Fruit fly (Drosophila melanogaster) whole organism, embryonic: Measurements from ENCODE around the gene dgt2.

ENCODE experiments used
- ATbp ChIP-seq: fragments of 200-800 bp; sonication (Bioruptor generic); optimal IDR thresholded peaks from 2 replicates; lab custom pipeline; 2017; ENCODE audit warnings: missing biosample characterization, mild to moderate bottlenecking, missing genetic modification characterization, missing genetic modification reagents
- Asciz ChIP-seq: fragments of 200-800 bp; sonication (Bioruptor generic); optimal IDR thresholded peaks from 2 replicates; lab custom pipeline; 2017; ENCODE audit warnings: missing biosample characterization, mild to moderate bottlenecking, missing genetic modification characterization, missing genetic modification reagents
- Atf-2 ChIP-seq: fragments of 200-800 bp; sonication (Bioruptor generic); optimal IDR thresholded peaks from 2 replicates; lab custom pipeline; 2016; ENCODE audit warnings: missing biosample characterization, missing genetic modification characterization
- Atf6 ChIP-seq: fragments of 200-800 bp; sonication (Bioruptor generic); IDR thresholded peaks from 2 replicates; pipeline ENCODE4 v1.3.6; 2022; ENCODE audit warnings: missing biosample characterization, missing genetic modification characterization
- CG12155 ChIP-seq: fragments of 200-800 bp; sonication (Bioruptor generic); optimal IDR thresholded peaks from 3 replicates; lab custom pipeline; 2016; ENCODE audit warnings: missing biosample characterization, missing genetic modification characterization
- CG12391 ChIP-seq: fragments of 200-800 bp; sonication (Bioruptor generic); optimal IDR thresholded peaks from 3 replicates; lab custom pipeline; 2018; ENCODE audit warnings: missing biosample characterization, mild to moderate bottlenecking, missing genetic modification characterization, moderate library complexity
- CG13296 ChIP-seq: fragments of 200-800 bp; sonication (Bioruptor generic); optimal IDR thresholded peaks from 3 replicates; lab custom pipeline; 2018; ENCODE audit warnings: missing biosample characterization, mild to moderate bottlenecking, missing genetic modification characterization
- CG14050 ChIP-seq: fragments of 200-800 bp; sonication (Bioruptor generic); IDR thresholded peaks from 3 replicates; pipeline ENCODE4 v1.3.6; 2022; ENCODE audit warnings: missing biosample characterization, missing genetic modification characterization
- CG15601 ChIP-seq: fragments of 200-800 bp; sonication (Bioruptor generic); optimal IDR thresholded peaks from 3 replicates; lab custom pipeline; 2019; ENCODE audit warnings: missing biosample characterization, mild to moderate bottlenecking, missing genetic modification characterization, moderate library complexity
- CG15696 ChIP-seq: fragments of 200-800 bp; sonication (Bioruptor generic); optimal IDR thresholded peaks from 2 replicates; lab custom pipeline; 2019; ENCODE audit warnings: missing biosample characterization, mild to moderate bottlenecking, missing genetic modification characterization, moderate library complexity
- CG1602 ChIP-seq: fragments of 200-800 bp; sonication (Bioruptor generic); optimal IDR thresholded peaks from 3 replicates; lab custom pipeline; 2016; ENCODE audit warnings: missing biosample characterization, missing genetic modification characterization
- CG16813 ChIP-seq: fragments of 200-800 bp; sonication (Bioruptor generic); IDR thresholded peaks from 3 replicates; pipeline ENCODE4 v1.3.6; 2022; ENCODE audit warnings: missing biosample characterization, missing genetic modification characterization; ENCODE audit not compliant: partially characterized antibody
- CG16815 ChIP-seq: fragments of 200-800 bp; sonication (Bioruptor generic); optimal IDR thresholded peaks from 3 replicates; lab custom pipeline; 2017; ENCODE audit warnings: missing biosample characterization, mild to moderate bottlenecking, missing genetic modification characterization
- CG18262 ChIP-seq: fragments of 200-800 bp; optimal IDR thresholded peaks from 3 replicates; lab custom pipeline; 2019; ENCODE audit warnings: missing biosample characterization, mild to moderate bottlenecking, missing genetic modification characterization, moderate library complexity
- CG31441 ChIP-seq: fragments of 200-800 bp; sonication (Bioruptor generic); IDR thresholded peaks from 2 replicates; pipeline ENCODE4 v1.3.6; 2022; ENCODE audit warnings: missing biosample characterization, missing genetic modification characterization
- CG32532 ChIP-seq: fragments of 200-800 bp; sonication (Bioruptor generic); IDR thresholded peaks from 2 replicates; pipeline ENCODE4 v1.3.6; 2022; ENCODE audit warnings: missing biosample characterization, missing genetic modification characterization
- CG4360 ChIP-seq: fragments of 200-800 bp; sonication (Bioruptor generic); IDR thresholded peaks from 2 replicates; pipeline ENCODE4 v1.3.6; 2022; ENCODE audit warnings: missing biosample characterization, missing genetic modification characterization
- CG6854 ChIP-seq: fragments of 200-800 bp; sonication (Bioruptor generic); optimal IDR thresholded peaks from 3 replicates; lab custom pipeline; 2017; ENCODE audit warnings: missing biosample characterization, mild to moderate bottlenecking, missing genetic modification characterization
- CG7786 ChIP-seq: fragments of 200-800 bp; sonication (Bioruptor generic); optimal IDR thresholded peaks from 2 replicates; lab custom pipeline; 2016; ENCODE audit warnings: missing biosample characterization, missing genetic modification characterization
- CG7839 ChIP-seq: fragments of 200-800 bp; sonication (Bioruptor generic); optimal IDR thresholded peaks from 3 replicates; lab custom pipeline; 2018; ENCODE audit warnings: missing biosample characterization, mild to moderate bottlenecking, missing genetic modification characterization, moderate library complexity
- CG7928 ChIP-seq: fragments of 200-800 bp; sonication (Bioruptor generic); optimal IDR thresholded peaks from 2 replicates; lab custom pipeline; 2017; ENCODE audit warnings: missing biosample characterization, mild to moderate bottlenecking, missing genetic modification characterization
- CG8478 ChIP-seq: fragments of >200 bp; optimal IDR thresholded peaks from 2 replicates; lab custom pipeline; 2018
- CrebB ChIP-seq: fragments of 200-800 bp; sonication (Bioruptor generic); optimal IDR thresholded peaks from 3 replicates; lab custom pipeline; 2018; ENCODE audit warnings: missing biosample characterization, mild to moderate bottlenecking, missing genetic modification characterization
- Dip3 ChIP-seq: fragments of 200-800 bp; sonication (Bioruptor generic); optimal IDR thresholded peaks from 3 replicates; lab custom pipeline; 2016; ENCODE audit warnings: missing biosample characterization, missing genetic modification characterization
- Hand ChIP-seq: fragments of 200-800 bp; sonication (Bioruptor generic); optimal IDR thresholded peaks from 2 replicates; lab custom pipeline; 2017; ENCODE audit warnings: mild to moderate bottlenecking, missing biosample characterization, missing genetic modification reagents, missing genetic modification characterization
- HmgD ChIP-seq: fragments of 200-800 bp; sonication (Bioruptor generic); optimal IDR thresholded peaks from 3 replicates; lab custom pipeline; 2016; ENCODE audit warnings: missing biosample characterization, missing genetic modification characterization
- Jarid2 ChIP-seq: fragments of 200-800 bp; sonication (Bioruptor generic); optimal IDR thresholded peaks from 3 replicates; lab custom pipeline; 2017; ENCODE audit warnings: mild to moderate bottlenecking, missing biosample characterization, missing genetic modification reagents, missing genetic modification characterization
- Meics ChIP-seq: fragments of 200-800 bp; sonication (Bioruptor generic); optimal IDR thresholded peaks from 2 replicates; lab custom pipeline; 2017; ENCODE audit warnings: missing biosample characterization, mild to moderate bottlenecking, missing genetic modification characterization
- Mrtf ChIP-seq: fragments of 200-800 bp; sonication (Bioruptor generic); IDR thresholded peaks from 3 replicates; pipeline ENCODE4 v1.3.6; 2022; ENCODE audit warnings: missing biosample characterization, missing genetic modification characterization
- Oaz ChIP-seq: fragments of 200-800 bp; sonication (Bioruptor generic); IDR thresholded peaks from 2 replicates; pipeline ENCODE4 v1.3.6; 2022; ENCODE audit warnings: missing biosample characterization, missing genetic modification characterization
- Pdp1 ChIP-seq, 2 experiments: fragments of 200-800 bp; sonication (Bioruptor generic); optimal IDR thresholded peaks; 3 replicates each; lab custom pipeline; 2016; ENCODE audit warnings: missing biosample characterization in 2 of 2, missing genetic modification characterization in 2 of 2, mild to moderate bottlenecking in 1 of 2, moderate library complexity in 1 of 2
- Sox100B ChIP-seq: fragments of 200-800 bp; sonication (Bioruptor generic); optimal IDR thresholded peaks from 3 replicates; lab custom pipeline; 2018; ENCODE audit warnings: missing biosample characterization, mild to moderate bottlenecking, missing genetic modification characterization
- TFAM ChIP-seq: fragments of 200-800 bp; sonication (Bioruptor generic); optimal IDR thresholded peaks from 2 replicates; lab custom pipeline; 2017; ENCODE audit warnings: missing biosample characterization, missing genetic modification characterization, inconsistent platforms
- Trl ChIP-seq, 3 experiments: fragments of >200 bp in 2 of 3; fragments of 200-800 bp in 1 of 3; sonication (Bioruptor generic) in 1 of 3; optimal IDR thresholded peaks; 2 replicates in 1 of 3; 3 replicates in 2 of 3; lab custom pipeline; 2016 to 2017; ENCODE audit warnings: missing biosample characterization in 1 of 3, missing genetic modification characterization in 1 of 3
- aop ChIP-seq: fragments of 200-800 bp; sonication (Bioruptor generic); IDR thresholded peaks from 2 replicates; pipeline ENCODE4 v1.3.6; 2022; ENCODE audit warnings: missing biosample characterization, missing genetic modification characterization
- disco-r ChIP-seq: fragments of 200-800 bp; sonication (Bioruptor generic); optimal IDR thresholded peaks from 2 replicates; lab custom pipeline; 2016; ENCODE audit warnings: missing biosample characterization, missing genetic modification characterization
- dmrt11E ChIP-seq: fragments of 200-800 bp; sonication (Bioruptor generic); optimal IDR thresholded peaks from 3 replicates; lab custom pipeline; 2018; ENCODE audit warnings: missing biosample characterization, mild to moderate bottlenecking, missing genetic modification characterization, moderate library complexity
- esg ChIP-seq: fragments of 200-800 bp; sonication (Bioruptor generic); conservative IDR thresholded peaks from 2 replicates; pipeline ENCODE4 v1.3.6; 2022; ENCODE audit warnings: missing biosample characterization, missing genetic modification characterization
- gem ChIP-seq: fragments of 200-800 bp; sonication (Bioruptor generic); optimal IDR thresholded peaks from 2 replicates; lab custom pipeline; 2019; ENCODE audit warnings: missing biosample characterization, mild to moderate bottlenecking, missing genetic modification characterization, moderate library complexity
- gro ChIP-seq: fragments of 200-800 bp; sonication (Bioruptor generic); optimal IDR thresholded peaks from 2 replicates; lab custom pipeline; 2016; ENCODE audit warnings: missing biosample characterization, missing genetic modification characterization
- gsb ChIP-seq: fragments of 200-800 bp; sonication (Bioruptor generic); IDR thresholded peaks from 2 replicates; pipeline ENCODE4 v1.3.6; 2022; ENCODE audit warnings: missing biosample characterization, missing genetic modification characterization
- gsb-n ChIP-seq: fragments of 200-800 bp; sonication (Bioruptor generic); optimal IDR thresholded peaks from 3 replicates; lab custom pipeline; 2018; ENCODE audit warnings: missing biosample characterization, mild to moderate bottlenecking, missing genetic modification characterization
- h ChIP-seq: fragments of >200 bp; optimal IDR thresholded peaks from 2 replicates; lab custom pipeline; 2017
- insv ChIP-seq, 2 experiments: fragments of 200-800 bp; sonication (Bioruptor generic); optimal IDR thresholded peaks; 3 replicates each; lab custom pipeline; 2016 to 2018; ENCODE audit warnings: missing biosample characterization in 2 of 2, missing genetic modification characterization in 2 of 2
- jumu ChIP-seq: fragments of 200-800 bp; sonication (Bioruptor generic); optimal IDR thresholded peaks from 3 replicates; lab custom pipeline; 2016; ENCODE audit warnings: missing biosample characterization, missing genetic modification characterization
- luna ChIP-seq: fragments of 200-800 bp; sonication (Bioruptor generic); optimal IDR thresholded peaks from 2 replicates; lab custom pipeline; 2016; ENCODE audit warnings: missing biosample characterization, missing genetic modification characterization
- phol ChIP-seq: fragments of 200-800 bp; sonication (Bioruptor generic); optimal IDR thresholded peaks from 3 replicates; lab custom pipeline; 2018; ENCODE audit warnings: missing biosample characterization, mild to moderate bottlenecking, missing genetic modification characterization, moderate library complexity
- pum ChIP-seq: fragments of 200-800 bp; sonication (Bioruptor generic); optimal IDR thresholded peaks from 2 replicates; lab custom pipeline; 2016; ENCODE audit warnings: missing biosample characterization, missing genetic modification characterization
- ro ChIP-seq: fragments of 200-800 bp; sonication (Bioruptor generic); IDR thresholded peaks from 2 replicates; pipeline ENCODE4 v1.3.6; 2022; ENCODE audit warnings: missing biosample characterization, missing genetic modification characterization
- sisA ChIP-seq: fragments of 200-800 bp; sonication (Bioruptor generic); IDR thresholded peaks from 2 replicates; pipeline ENCODE4 v1.3.6; 2022; ENCODE audit warnings: missing biosample characterization, missing genetic modification characterization
- sob ChIP-seq: fragments of 200-800 bp; sonication (Bioruptor generic); IDR thresholded peaks from 2 replicates; pipeline ENCODE4 v1.3.6; 2022; ENCODE audit warnings: missing biosample characterization, missing genetic modification characterization

Gene dgt2

dm6 chr2L:11970853-11971397 is 18.8 kb upstream of the dgt2 start (continued):
- no peak for TF ChIP-seq CG14050 (GFP tag; lab: Robert Waterston, UW)
- no peak for TF ChIP-seq CG7928 (GFP tag; lab: Kevin White, UChicago)
- TF ChIP-seq Pdp1 (GFP tag; optimal IDR thresholded peaks at IDR 0.05; lab: Kevin White, UChicago), result peak; percentile 24 to 28
- TF ChIP-seq CG4360 (GFP tag; lab: Robert Waterston, UW), result peak; percentile 42
- TF ChIP-seq jumu, result no peak
- TF ChIP-seq HmgD (GFP tag; lab: Kevin White, UChicago), result peak; percentile 41
- no peak for TF ChIP-seq gem (tag; lab: Kevin White, UChicago)
- no peak for TF ChIP-seq Hand
- no peak for TF ChIP-seq luna (GFP tag; lab: Kevin White, UChicago)
- peak; percentile 21 for TF ChIP-seq gsb-n (tag; lab: Kevin White, UChicago)
- TF ChIP-seq ATbp (GFP tag; lab: Kevin White, UChicago), result no peak
- TF ChIP-seq CG15696, result no peak
- no peak for TF ChIP-seq gro
- TF ChIP-seq insv (GFP tag; optimal IDR thresholded peaks at IDR 0.05; lab: Kevin White, UChicago), result peak in 1 of 2 experiments; percentile 51
- TF ChIP-seq CG1602 (GFP tag; lab: Kevin White, UChicago), result no peak
- peak; percentile 96 for TF ChIP-seq Jarid2 (GFP tag; lab: Kevin White, UChicago)
- peak; percentile 35; the same call in 1 of the 2 replicates for TF ChIP-seq sob
- TF ChIP-seq Oaz (GFP tag; lab: Robert Waterston, UW), result no peak
- TF ChIP-seq Atf6, result peak; percentile 55
- no peak for TF ChIP-seq pum
- TF ChIP-seq CG12155 (GFP tag; lab: Kevin White, UChicago), result no peak
- TF ChIP-seq Sox100B (GFP tag; lab: Kevin White, UChicago), result no peak
- peak; percentile 22 for TF ChIP-seq CrebB (tag; lab: Kevin White, UChicago)
- TF ChIP-seq Trl (optimal IDR thresholded peaks at IDR 0.05; lab: Kevin White, UChicago), result peak; percentile 88 to 94
- peak; percentile 55 for TF ChIP-seq Trl (GFP tag; optimal IDR thresholded peaks at IDR 0.05; lab: Kevin White, UChicago)
- peak; percentile 38; the same call in 1 of the 3 replicates for TF ChIP-seq Mrtf (GFP tag; lab: Robert Waterston, UW)
- peak; percentile 27; the same call in 1 of the 3 replicates for TF ChIP-seq CG16813 (GFP tag; lab: Robert Waterston, UW)
- TF ChIP-seq CG18262 (tag; lab: Kevin White, UChicago), result no peak
- TF ChIP-seq TFAM (GFP tag; lab: Kevin White, UChicago), result no peak
- TF ChIP-seq gsb, result no peak
- no peak for TF ChIP-seq phol (tag; lab: Kevin White, UChicago)
- TF ChIP-seq disco-r, result no peak
- TF ChIP-seq CG12391 (tag; lab: Kevin White, UChicago), result no peak
- TF ChIP-seq Meics (GFP tag; lab: Kevin White, UChicago), result peak; percentile 17
- TF ChIP-seq CG8478 (lab: Kevin White, UChicago), result peak; percentile 92
- peak; percentile 23 for TF ChIP-seq CG7786 (GFP tag; lab: Kevin White, UChicago)
- TF ChIP-seq esg (GFP tag; lab: Robert Waterston, UW), result 0 out of 2 replicates have a peak, but pooled peaks have one; percentile 22
- TF ChIP-seq CG15601 (tag; lab: Kevin White, UChicago), result peak; percentile 61
- TF ChIP-seq CG32532, result peak; percentile 59
- no peak for TF ChIP-seq Asciz
- TF ChIP-seq sisA (GFP tag; lab: Robert Waterston, UW), result no peak
- peak; percentile 5 for TF ChIP-seq CG6854
- no peak for TF ChIP-seq dmrt11E
- TF ChIP-seq Dip3 (GFP tag; lab: Kevin White, UChicago), result no peak
- TF ChIP-seq h (lab: Kevin White, UChicago), result no peak
- TF ChIP-seq CG13296, result no peak
- TF ChIP-seq CG31441 (GFP tag; lab: Robert Waterston, UW), result no peak
- no peak for TF ChIP-seq CG7839 (tag; lab: Kevin White, UChicago)
- no peak for TF ChIP-seq ro
- no peak for TF ChIP-seq aop (GFP tag; lab: Robert Waterston, UW)
- no peak for TF ChIP-seq CG16815 (GFP tag; lab: Kevin White, UChicago)
- TF ChIP-seq Atf-2, result no peak
